Worm (Caenorhabditis elegans): ENCODE data around the gene lips-12.

ce11 chrII:1088527-1089230, 25.4 kb downstream of the lips-12 start:
- TF ChIP-seq snpc-1.2 (GFP tag; IDR thresholded peaks at IDR 0.05) (no peak), daf-12 (tag; optimal IDR thresholded peaks at IDR 0.05) (no peak), lin-1 (GFP tag; IDR thresholded peaks at IDR 0.05) (no peak), lin-15B (tag; optimal IDR thresholded peaks at IDR 0.05) (no peak), egl-27 (tag; optimal IDR thresholded peaks at IDR 0.05) (no peak), ama-1 (optimal IDR thresholded peaks at IDR 0.05) (no peak), hlh-30 (tag; optimal IDR thresholded peaks at IDR 0.05; ENCODE audit: insufficient read depth) (no peak), ZK546.5 (tag; optimal IDR thresholded peaks at IDR 0.05) (no peak), zfp-3 (GFP tag; conservative IDR thresholded peaks at IDR 0.05) (no peak), ces-1 (GFP tag; optimal IDR thresholded peaks at IDR 0.05) (no peak), D1046.2 (GFP tag; IDR thresholded peaks at IDR 0.05) (no peak), lin-13 (GFP tag; optimal IDR thresholded peaks at IDR 0.05) (no peak), mep-1 (tag; optimal IDR thresholded peaks at IDR 0.05) (no peak), fkh-10 (GFP tag; optimal IDR thresholded peaks at IDR 0.05) (no peak)
